Worm (Caenorhabditis elegans) whole organism, L4 larva: ENCODE results near the gene frm-8.

ENCODE experiments used
- F49E8.2 ChIP-seq: sonication (generic microtip); optimal IDR thresholded peaks from 2 replicates; lab custom pipeline; 2016; ENCODE audit warnings: missing compliant biosample characterization, mild to moderate bottlenecking, missing genetic modification characterization, borderline replicate concordance
- Y75B8A.6 ChIP-seq: fragments of 200-800 bp; sonication (Bioruptor generic); IDR thresholded peaks from 2 replicates; pipeline ENCODE4 v1.3.6; 2022; ENCODE audit warnings: missing genetic modification reagents, missing genetic modification characterization, missing compliant biosample characterization
- ZK337.2 ChIP-seq: fragments of 200-800 bp; sonication (Bioruptor generic); IDR thresholded peaks from 2 replicates; pipeline ENCODE4 v1.3.6; 2022; ENCODE audit warnings: missing genetic modification reagents, missing genetic modification characterization, missing compliant biosample characterization
- aha-1 ChIP-seq: fragments of 150-350 bp; peaks from one replicate; lab custom pipeline; 2014; ENCODE audit warnings: missing biosample characterization, missing genetic modification characterization
- arid-1 ChIP-seq: fragments of 200-800 bp; sonication (Bioruptor generic); conservative IDR thresholded peaks from 2 replicates; pipeline ENCODE4 v1.3.6; 2022; ENCODE audit warnings: missing genetic modification reagents, missing genetic modification characterization, missing compliant biosample characterization
- attf-4 ChIP-seq: sonication (generic microtip); optimal IDR thresholded peaks from 3 replicates; lab custom pipeline; 2017; ENCODE audit warnings: missing biosample characterization, missing genetic modification characterization
- ces-1 ChIP-seq: fragments of 150-350 bp; sonication (generic microtip); optimal IDR thresholded peaks from 4 replicates; lab custom pipeline; 2014; ENCODE audit warnings: missing biosample characterization, missing genetic modification reagents, missing genetic modification characterization
- cey-2 ChIP-seq: sonication (generic microtip); optimal IDR thresholded peaks from 3 replicates; lab custom pipeline; 2017; ENCODE audit warnings: missing genetic modification characterization, mild to moderate bottlenecking, missing compliant biosample characterization, antibody characterized with exemption, borderline replicate concordance; ENCODE audit not compliant: insufficient read depth
- daf-16 ChIP-seq, 3 experiments: sonication (generic microtip); optimal IDR thresholded peaks; 2 replicates each; lab custom pipeline; 2016 to 2017; ENCODE audit warnings: missing genetic modification characterization in 3 of 3, missing genetic modification reagents in 3 of 3, mild to moderate bottlenecking in 2 of 3, missing compliant biosample characterization in 2 of 3, missing biosample characterization in 1 of 3, moderate library complexity in 1 of 3
- dmd-6 ChIP-seq: fragments of 200-800 bp; sonication (Bioruptor generic); IDR thresholded peaks from 2 replicates; pipeline ENCODE4 v1.3.6; 2022; ENCODE audit warnings: missing genetic modification reagents, missing genetic modification characterization, missing compliant biosample characterization
- dmd-8 ChIP-seq: fragments of 200-800 bp; sonication (Bioruptor generic); IDR thresholded peaks from 2 replicates; pipeline ENCODE4 v1.3.6; 2022; ENCODE audit warnings: missing genetic modification characterization, missing compliant biosample characterization
- egl-43 ChIP-seq: fragments of 200-800 bp; sonication (Bioruptor generic); IDR thresholded peaks from 2 replicates; pipeline ENCODE4 v1.3.6; 2022; ENCODE audit warnings: missing genetic modification reagents, missing genetic modification characterization, missing compliant biosample characterization
- fos-1 ChIP-seq: fragments of 150-350 bp; optimal IDR thresholded peaks from 2 replicates; lab custom pipeline; 2014; ENCODE audit warnings: missing biosample characterization, missing genetic modification characterization
- gei-8 ChIP-seq: fragments of 200-800 bp; sonication (Bioruptor generic); optimal IDR thresholded peaks from 2 replicates; lab custom pipeline; 2018; ENCODE audit warnings: mild to moderate bottlenecking, missing genetic modification characterization, missing compliant biosample characterization
- hmg-1.1 ChIP-seq: fragments of 200-800 bp; sonication (Bioruptor generic); IDR thresholded peaks from 2 replicates; pipeline ENCODE4 v1.3.6; 2022; ENCODE audit warnings: missing genetic modification reagents, missing genetic modification characterization, missing compliant biosample characterization
- jun-1 ChIP-seq: fragments of 150-350 bp; optimal IDR thresholded peaks from 2 replicates; lab custom pipeline; 2014; ENCODE audit warnings: missing biosample characterization, missing genetic modification reagents, missing genetic modification characterization
- lim-7 ChIP-seq: fragments of 200-800 bp; sonication (Bioruptor generic); IDR thresholded peaks from 2 replicates; pipeline ENCODE4 v1.3.6; 2022; ENCODE audit warnings: missing genetic modification characterization, missing compliant biosample characterization
- lin-38 ChIP-seq: fragments of 200-800 bp; sonication (Bioruptor generic); IDR thresholded peaks from 2 replicates; pipeline ENCODE4 v1.3.6; 2022; ENCODE audit warnings: missing genetic modification reagents, missing genetic modification characterization, missing compliant biosample characterization
- lir-3 ChIP-seq: sonication (generic microtip); optimal IDR thresholded peaks from 2 replicates; lab custom pipeline; 2016; ENCODE audit warnings: mild to moderate bottlenecking, missing genetic modification characterization, missing compliant biosample characterization
- madf-5 ChIP-seq, 2 experiments: fragments of 200-800 bp; sonication (Bioruptor generic); IDR thresholded peaks; 2 replicates each; pipeline ENCODE4 v1.3.6; 2022; ENCODE audit warnings: missing compliant biosample characterization in 2 of 2, missing genetic modification characterization in 2 of 2
- mdt-29 ChIP-seq: fragments of 200-800 bp; sonication (Bioruptor generic); IDR thresholded peaks from 2 replicates; pipeline ENCODE4 v1.3.6; 2022; ENCODE audit warnings: missing genetic modification reagents, missing genetic modification characterization, missing compliant biosample characterization
- nhr-102 ChIP-seq: sonication (generic microtip); optimal IDR thresholded peaks from 2 replicates; lab custom pipeline; 2016; ENCODE audit warnings: mild to moderate bottlenecking, missing genetic modification characterization, moderate library complexity, missing compliant biosample characterization
- set-16 ChIP-seq: fragments of 200-800 bp; sonication (Bioruptor generic); IDR thresholded peaks from 2 replicates; pipeline ENCODE4 v1.3.6; 2022; ENCODE audit warnings: missing genetic modification reagents, missing genetic modification characterization, missing compliant biosample characterization
- zag-1 ChIP-seq: fragments of 150-350 bp; optimal IDR thresholded peaks from 2 replicates; lab custom pipeline; 2014; ENCODE audit warnings: missing biosample characterization, missing genetic modification characterization
- ztf-11 ChIP-seq: fragments of 150-350 bp; optimal IDR thresholded peaks from 2 replicates; lab custom pipeline; 2014; ENCODE audit warnings: missing biosample characterization, missing genetic modification characterization
- ztf-7 ChIP-seq: fragments of 150-350 bp; optimal IDR thresholded peaks from 2 replicates; lab custom pipeline; 2014; ENCODE audit warnings: missing biosample characterization, missing genetic modification characterization

Gene frm-8

ce11 chrIII:3199416-3199815 is 19.5 kb downstream of the frm-8 start, which contains the start of gene heh-1:
TSS of gene heh-1 (minus strand) at chrIII:3199516.
- no peak for TF ChIP-seq dmd-6 (GFP tag; lab: Robert Waterston, UW)
- no peak for TF ChIP-seq daf-16 (GFP tag; optimal IDR thresholded peaks at IDR 0.05; lab: Kevin White, UChicago)
- TF ChIP-seq daf-16 (tag; optimal IDR thresholded peaks at IDR 0.05; lab: Kevin White, UChicago): no peak
- TF ChIP-seq aha-1: peak; percentile 62
- TF ChIP-seq lir-3: no peak
- TF ChIP-seq set-16 (GFP tag; lab: Robert Waterston, UW): no peak
- TF ChIP-seq cey-2 (tag; lab: Kevin White, UChicago): no peak
- no peak for TF ChIP-seq jun-1 (tag; lab: Kevin White, UChicago)
- no peak for TF ChIP-seq nhr-102 (tag; lab: Kevin White, UChicago)

- no peak for TF ChIP-seq F49E8.2
- TF ChIP-seq cey-2 (tag; lab: Kevin White, UChicago): no peak
- TF ChIP-seq aha-1: no peak
- TF ChIP-seq ztf-11 (tag; lab: Kevin White, UChicago): no peak
- no peak for TF ChIP-seq attf-4 (tag; lab: Kevin White, UChicago)
- no peak for TF ChIP-seq ces-1
- TF ChIP-seq lim-7 (GFP tag; lab: Robert Waterston, UW): no peak
Measured at ce11 chrIII:3198307-3198706, 20.6 kb downstream of the frm-8 start, which contains the start of gene R148.7. TSS of gene R148.7 (minus strand) at chrIII:3198407.

- TF ChIP-seq set-16 (GFP tag; lab: Robert Waterston, UW): peak; percentile 12; the same call in 1 of the 2 replicates
- TF ChIP-seq ztf-7: no peak
- peak; percentile 42 for TF ChIP-seq aha-1
Measured at ce11 chrIII:3197904-3198303, 21.0 kb downstream of the frm-8 start.

- TF ChIP-seq egl-43 (0 out of 2 replicates have a peak, but pooled peaks have one; percentile 57), madf-5 (GFP tag; IDR thresholded peaks at IDR 0.05; lab: Robert Waterston, UW) (0 out of 4 replicates have a peak, but pooled peaks of 1 of the 2 experiments have one; percentile 10), arid-1 (GFP tag; lab: Robert Waterston, UW) (0 out of 2 replicates have a peak, but pooled peaks have one; percentile 39), lin-38 (GFP tag; lab: Robert Waterston, UW) (peak; percentile 40), lim-7 (GFP tag; lab: Robert Waterston, UW) (0 out of 2 replicates have a peak, but pooled peaks have one; percentile 22)
Measured at ce11 chrIII:3192464-3192863, 26.5 kb downstream of the frm-8 start.

ce11 chrIII:3191729-3192128 is 27.2 kb downstream of the frm-8 start:
- TF ChIP-seq mdt-29 (peak; percentile 32; the same call in 1 of the 2 replicates), fos-1 (tag; lab: Kevin White, UChicago) (no peak), lin-38 (GFP tag; lab: Robert Waterston, UW) (peak; percentile 47; the same call in 1 of the 2 replicates), lim-7 (GFP tag; lab: Robert Waterston, UW) (0 out of 2 replicates have a peak, but pooled peaks have one; percentile 40)

- TF ChIP-seq gei-8 (GFP tag; lab: Kevin White, UChicago) (no peak), dmd-8 (GFP tag; lab: Robert Waterston, UW) (no peak), hmg-1.1 (GFP tag; lab: Robert Waterston, UW) (no peak), ces-1 (no peak), zag-1 (tag; lab: Kevin White, UChicago) (no peak), ZK337.2 (GFP tag; lab: Robert Waterston, UW) (no peak)
Measured at ce11 chrIII:3191195-3191594, 27.8 kb downstream of the frm-8 start, which contains the start of gene R148.8. TSS of gene R148.8 (plus strand) at chrIII:3191495.

ce11 chrIII:3190660-3191059 is 28.3 kb downstream of the frm-8 start:
- TF ChIP-seq lin-38 (GFP tag; lab: Robert Waterston, UW) (peak; percentile 17; the same call in 1 of the 2 replicates), Y75B8A.6 (GFP tag; lab: Robert Waterston, UW) (no peak)
